Fruit fly (Drosophila melanogaster) whole organism, adult: ENCODE data around the gene Rab7.

Experiments used
- CG12768 ChIP-seq: fragments of 200-800 bp; sonication (Bioruptor generic); optimal IDR thresholded peaks from 2 replicates; lab custom pipeline; 2017; ENCODE audit warnings: missing biosample characterization, missing genetic modification characterization, mild to moderate bottlenecking, moderate library complexity, missing genetic modification reagents
- CG14711 ChIP-seq: fragments of 200-800 bp; sonication (Bioruptor generic); optimal IDR thresholded peaks from 2 replicates; lab custom pipeline; 2018; ENCODE audit warnings: missing biosample characterization, mild to moderate bottlenecking, missing genetic modification characterization, moderate library complexity
- CG33017 ChIP-seq: fragments of 200-800 bp; sonication (Bioruptor generic); optimal IDR thresholded peaks from 2 replicates; lab custom pipeline; 2018; ENCODE audit warnings: missing biosample characterization, mild to moderate bottlenecking, missing genetic modification characterization, moderate library complexity
- CG5204 ChIP-seq: fragments of 200-800 bp; sonication (Bioruptor generic); optimal IDR thresholded peaks from 2 replicates; lab custom pipeline; 2016; ENCODE audit warnings: missing biosample characterization, missing genetic modification characterization
- CG7101 ChIP-seq: fragments of 200-800 bp; sonication (Bioruptor generic); optimal IDR thresholded peaks from 2 replicates; lab custom pipeline; 2018; ENCODE audit warnings: missing biosample characterization, mild to moderate bottlenecking, missing genetic modification characterization, moderate library complexity
- Mnt ChIP-seq: fragments of 200-800 bp; sonication (Bioruptor generic); optimal IDR thresholded peaks from 2 replicates; lab custom pipeline; 2016; ENCODE audit warnings: missing biosample characterization, mild to moderate bottlenecking, missing genetic modification characterization
- bab1 ChIP-seq: fragments of 200-800 bp; sonication (Bioruptor generic); optimal IDR thresholded peaks from 3 replicates; lab custom pipeline; 2019; ENCODE audit warnings: missing biosample characterization, mild to moderate bottlenecking, missing genetic modification characterization, moderate library complexity
- cnc ChIP-seq, 2 experiments: fragments of >200 bp; optimal IDR thresholded peaks; 2 replicates each; lab custom pipeline; 2017
- kay ChIP-seq: fragments of 200-800 bp; sonication (Bioruptor generic); peaks from one replicate; lab custom pipeline; 2016; ENCODE audit warnings: missing biosample characterization, missing genetic modification characterization, borderline replicate concordance
- ovo ChIP-seq: fragments of 200-800 bp; sonication (Bioruptor generic); optimal IDR thresholded peaks from 2 replicates; lab custom pipeline; 2016; ENCODE audit warnings: missing biosample characterization, missing genetic modification characterization
- tj ChIP-seq: fragments of 200-800 bp; sonication (Bioruptor generic); optimal IDR thresholded peaks from 3 replicates; lab custom pipeline; 2017; ENCODE audit warnings: missing biosample characterization, mild to moderate bottlenecking, missing genetic modification characterization, moderate library complexity
- toe ChIP-seq: fragments of 200-800 bp; sonication (Bioruptor generic); optimal IDR thresholded peaks from 2 replicates; lab custom pipeline; 2016; ENCODE audit warnings: missing biosample characterization, missing genetic modification characterization

- no peak for TF ChIP-seq kay (GFP tag; lab: Kevin White, UChicago)
- TF ChIP-seq CG12768 (GFP tag; lab: Kevin White, UChicago), result peak; percentile 14
- TF ChIP-seq CG14711 (tag; lab: Kevin White, UChicago), result no peak
- TF ChIP-seq bab1 (GFP tag; lab: Kevin White, UChicago), result no peak
- no peak for TF ChIP-seq ovo (GFP tag; lab: Kevin White, UChicago)
- no peak for TF ChIP-seq CG7101
- TF ChIP-seq tj (GFP tag; lab: Kevin White, UChicago), result no peak
- TF ChIP-seq Mnt (GFP tag; lab: Kevin White, UChicago), result peak; percentile 40
- TF ChIP-seq cnc (optimal IDR thresholded peaks at IDR 0.05; lab: Kevin White, UChicago), result no peak
- no peak for TF ChIP-seq toe (GFP tag; lab: Kevin White, UChicago)
- TF ChIP-seq CG33017, result no peak
- no peak for TF ChIP-seq CG5204
Observed at dm6 chr3R:24026503-24026902, 33.7 kb downstream of the Rab7 start.
